Fruit fly (Drosophila melanogaster): ENCODE measurements around the gene CG12986.

dm6 chrX:17834754-17835153, 15.3 kb upstream of the CG12986 start:
- TF ChIP-seq CG5953 (GFP tag; IDR thresholded peaks at IDR 0.05) (no peak), CG11696 (GFP tag; IDR thresholded peaks at IDR 0.05) (no peak), CG2875 (GFP tag; optimal IDR thresholded peaks at IDR 0.05) (no peak), Atf6 (GFP tag; IDR thresholded peaks at IDR 0.05) (no peak)
